Worm (Caenorhabditis elegans): ENCODE data around the gene sra-13.
A peak's percentile ranks its signal among the peaks of the same experiment; 100 is the strongest.

The sra-13 gene

DNA sequence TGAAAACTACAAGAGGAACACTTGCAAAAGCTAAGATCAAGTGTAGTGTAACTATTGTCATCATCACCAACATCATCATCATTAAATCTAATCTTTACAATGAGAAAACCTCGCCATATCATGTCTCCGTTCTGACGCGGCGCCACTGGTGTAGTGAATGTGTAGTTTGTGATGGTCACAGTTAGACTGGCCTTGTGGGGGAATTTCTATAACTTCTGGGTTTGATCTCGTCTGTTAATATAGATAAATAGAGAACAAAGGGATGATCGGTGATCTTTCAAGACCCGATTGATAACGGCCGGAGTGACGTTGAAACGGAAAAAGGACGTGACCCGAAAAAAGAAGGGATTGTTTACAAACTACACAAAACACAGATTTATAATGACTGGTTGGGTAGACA, 33.3 kb downstream of the sra-13 start:
- no peak for TF ChIP-seq F13H6.1 (tag; optimal IDR thresholded peaks at IDR 0.05)
- TF ChIP-seq lim-6 (tag; optimal IDR thresholded peaks at IDR 0.05), result no peak
- TF ChIP-seq ceh-14 (tag; optimal IDR thresholded peaks at IDR 0.05), result no peak
- TF ChIP-seq nhr-232 (tag; optimal IDR thresholded peaks at IDR 0.05), result no peak
- no peak for TF ChIP-seq hlh-8 (tag; optimal IDR thresholded peaks at IDR 0.05)
- no peak for TF ChIP-seq hlh-13 (GFP tag; optimal IDR thresholded peaks at IDR 0.05)
- TF ChIP-seq ceh-6 (GFP tag; optimal IDR thresholded peaks at IDR 0.05), result no peak
- TF ChIP-seq pag-3 (tag; optimal IDR thresholded peaks at IDR 0.05; ENCODE audit: borderline replicate concordance), result no peak
- no peak for TF ChIP-seq ceh-24 (tag; optimal IDR thresholded peaks at IDR 0.05)
- no peak for TF ChIP-seq ceh-2 (tag; optimal IDR thresholded peaks at IDR 0.05)

- TF ChIP-seq nfya-1 (tag; optimal IDR thresholded peaks at IDR 0.05), result no peak
- TF ChIP-seq fax-1 (tag; optimal IDR thresholded peaks at IDR 0.05), result no peak
- TF ChIP-seq T23F11.4 (GFP tag; optimal IDR thresholded peaks at IDR 0.05), result no peak
- TF ChIP-seq hlh-13 (GFP tag; optimal IDR thresholded peaks at IDR 0.05), result no peak
- no peak for TF ChIP-seq nhr-11 (tag; optimal IDR thresholded peaks at IDR 0.05)
- no peak for TF ChIP-seq sdc-2 (tag; optimal IDR thresholded peaks at IDR 0.05)
- no peak for TF ChIP-seq ceh-24 (tag; optimal IDR thresholded peaks at IDR 0.05)
- no peak for TF ChIP-seq ceh-2 (tag; optimal IDR thresholded peaks at IDR 0.05)
Measured at ce11 chrII:8441519-8441918, 34.0 kb downstream of the sra-13 start.

DNA sequence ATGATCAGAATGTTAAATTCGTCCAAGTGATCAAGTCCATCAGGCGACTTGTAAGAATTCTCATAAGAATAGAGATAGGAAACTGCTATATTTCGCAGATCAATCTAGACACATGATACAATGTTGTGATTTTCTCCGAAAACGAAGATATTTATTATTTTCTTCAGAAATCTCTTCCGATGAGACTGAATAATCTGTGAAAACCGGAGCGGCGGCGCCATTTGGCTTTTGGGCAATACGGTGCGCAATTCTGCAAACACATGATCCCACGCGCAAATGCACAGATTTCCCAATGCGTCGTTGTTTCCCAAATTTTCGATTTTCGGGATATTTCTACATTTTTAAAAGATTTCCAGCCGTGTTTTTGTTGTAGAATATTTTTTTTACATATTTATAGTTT, 34.7 kb downstream of the sra-13 start:
- peak; percentile 14 for TF ChIP-seq tbx-2 (tag; optimal IDR thresholded peaks at IDR 0.05)
- no peak for TF ChIP-seq ref-2 (tag; optimal IDR thresholded peaks at IDR 0.05)
- TF ChIP-seq elt-2 (tag; optimal IDR thresholded peaks at IDR 0.05), result peak; percentile 25
- TF ChIP-seq unc-3 (GFP tag; conservative IDR thresholded peaks at IDR 0.05), result no peak
- TF ChIP-seq unc-3 (tag; optimal IDR thresholded peaks at IDR 0.05), result peak; percentile 10
- TF ChIP-seq unc-86 (tag; optimal IDR thresholded peaks at IDR 0.05), result peak; percentile 14
- no peak for TF ChIP-seq F13H6.1 (tag; optimal IDR thresholded peaks at IDR 0.05)
- TF ChIP-seq nfya-1 (tag; optimal IDR thresholded peaks at IDR 0.05), result peak; percentile 28
- peak; percentile 35 for TF ChIP-seq dve-1 (tag; optimal IDR thresholded peaks at IDR 0.05)

- TF ChIP-seq pha-2 (tag; optimal IDR thresholded peaks at IDR 0.05) (no peak), madf-2 (tag; optimal IDR thresholded peaks at IDR 0.05) (no peak), rnt-1 (tag; optimal IDR thresholded peaks at IDR 0.05) (no peak), pros-1 (tag; optimal IDR thresholded peaks at IDR 0.05) (no peak), tbx-7 (tag; optimal IDR thresholded peaks at IDR 0.05) (no peak), npax-4 (tag; optimal IDR thresholded peaks at IDR 0.05) (no peak), pat-9 (tag; optimal IDR thresholded peaks at IDR 0.05) (no peak)
Measured at ce11 chrII:8442717-8443223, 35.3 kb downstream of the sra-13 start, which contains the start of gene eif-3.G. eif-3.G (plus strand) TSS chrII:8442767.

ce11 chrII:8444007-8444406, 36.5 kb downstream of the sra-13 start, which contains the start of gene evl-20:
evl-20 (plus strand) TSS chrII:8444307.
- TF ChIP-seq gmeb-2 (tag; optimal IDR thresholded peaks at IDR 0.05) (no peak), ets-4 (tag; optimal IDR thresholded peaks at IDR 0.05) (no peak), odd-2 (tag; optimal IDR thresholded peaks at IDR 0.05) (no peak), T23F11.4 (GFP tag; optimal IDR thresholded peaks at IDR 0.05) (no peak), unc-55 (GFP tag; optimal IDR thresholded peaks at IDR 0.05) (no peak), pat-9 (tag; optimal IDR thresholded peaks at IDR 0.05) (no peak), fax-1 (tag; optimal IDR thresholded peaks at IDR 0.05) (no peak), dmd-4 (tag; optimal IDR thresholded peaks at IDR 0.05; ENCODE audit: borderline replicate concordance) (no peak)
